Comparison of ENCODE assay signal across 1 fruit fly cellular context in the genomic region with DNA sequence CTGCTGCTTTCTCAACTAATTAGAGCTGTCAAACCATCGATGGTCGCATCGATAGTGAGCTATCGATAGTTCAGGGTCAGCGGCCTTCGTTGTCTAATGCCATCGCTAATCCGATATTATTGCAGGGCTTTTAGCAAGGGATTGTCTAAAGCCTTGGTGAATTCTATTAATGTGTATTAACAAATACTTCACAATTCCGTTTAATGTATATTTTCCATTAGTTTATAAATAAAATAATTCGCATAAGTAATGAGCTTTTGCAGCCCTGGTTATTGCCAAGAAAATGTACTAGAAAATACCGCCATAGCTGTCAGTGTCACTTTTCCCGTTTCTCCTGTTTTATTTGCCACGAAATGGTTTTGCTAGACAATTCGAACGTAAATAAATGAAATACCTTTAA.
TF ChIP-seq lines count a peak whose summit lies in the region.

TSS of gene EloB (minus strand) at position 35 of the 400 bp plus-strand sequence.
TSS of gene Srp14 (plus strand) at position 300 of the 400 bp plus-strand sequence.

TF ChIP-seq in whole organism, embryonic, 481 proteins besides CTCF, POLR2A, EP300 and RAD21 (continued from another document):
- 0 out of 2 replicates have a peak, but pooled peaks have one; percentile 9 for TF ChIP-seq toy (GFP tag; IDR thresholded peaks at IDR 0.05; lab: Robert Waterston, UW)
- TF ChIP-seq tin (GFP tag; optimal IDR thresholded peaks at IDR 0.05; lab: Kevin White, UChicago) = peak; percentile 86
- TF ChIP-seq CG4404 (GFP tag; IDR thresholded peaks at IDR 0.05; lab: Robert Waterston, UW) = peak; percentile 75
- peak; percentile 66 for TF ChIP-seq CG18011 (GFP tag; optimal IDR thresholded peaks at IDR 0.05; lab: Kevin White, UChicago)
- peak; percentile 53; the same call in 1 of the 2 replicates for TF ChIP-seq CG43689 (GFP tag; IDR thresholded peaks at IDR 0.05; lab: Robert Waterston, UW)
- TF ChIP-seq dimm (GFP tag; IDR thresholded peaks at IDR 0.05; lab: Robert Waterston, UW) = 0 out of 2 replicates have a peak, but pooled peaks have one; percentile 40
- peak; percentile 66 for TF ChIP-seq Aef1 (GFP tag; IDR thresholded peaks at IDR 0.05; lab: Robert Waterston, UW)
- TF ChIP-seq CG9609 (GFP tag; optimal IDR thresholded peaks at IDR 0.05; lab: Kevin White, UChicago) = peak; percentile 69
- TF ChIP-seq trem (tag; optimal IDR thresholded peaks at IDR 0.05; lab: Kevin White, UChicago) = peak; percentile 93
TF ChIP-seq in whole organism, embryonic: peak in this region for 374.
